Worm (Caenorhabditis elegans) whole organism, L4 larva: ENCODE measurements around the gene Y55H10A.2.
"Not testable (repeated sequence)": the region's sequence is repeated elsewhere in the genome, so short reads cannot be mapped to it uniquely, and the experiment has no call there.

Experiments used
- F37D6.2 ChIP-seq: sonication (generic microtip); optimal IDR thresholded peaks from 2 replicates; lab custom pipeline; 2016; ENCODE audit warnings: mild to moderate bottlenecking, missing genetic modification characterization, missing compliant biosample characterization
- F49E8.2 ChIP-seq: sonication (generic microtip); optimal IDR thresholded peaks from 2 replicates; lab custom pipeline; 2016; ENCODE audit warnings: missing compliant biosample characterization, mild to moderate bottlenecking, missing genetic modification characterization, borderline replicate concordance
- R02D3.7 ChIP-seq: fragments of 150-350 bp; sonication (generic microtip); optimal IDR thresholded peaks from 3 replicates; lab custom pipeline; 2014; ENCODE audit warnings: missing biosample characterization, missing genetic modification characterization
- Y105C5A.15 ChIP-seq: fragments of 200-800 bp; sonication (Bioruptor generic); IDR thresholded peaks from 2 replicates; pipeline ENCODE4 v1.3.6; 2022; ENCODE audit warnings: missing genetic modification characterization, missing compliant biosample characterization
- Y5F2A.4 ChIP-seq: fragments of 200-800 bp; sonication (Bioruptor generic); optimal IDR thresholded peaks from 2 replicates; lab custom pipeline; 2018; ENCODE audit warnings: mild to moderate bottlenecking, missing genetic modification characterization, missing compliant biosample characterization
- aha-1 ChIP-seq: fragments of 150-350 bp; peaks from one replicate; lab custom pipeline; 2014; ENCODE audit warnings: missing biosample characterization, missing genetic modification characterization
- arid-1 ChIP-seq: fragments of 200-800 bp; sonication (Bioruptor generic); conservative IDR thresholded peaks from 2 replicates; pipeline ENCODE4 v1.3.6; 2022; ENCODE audit warnings: missing genetic modification reagents, missing genetic modification characterization, missing compliant biosample characterization
- ceh-20 ChIP-seq: fragments of 200-800 bp; sonication (Bioruptor generic); IDR thresholded peaks from 2 replicates; pipeline ENCODE4 v1.3.6; 2022; ENCODE audit warnings: missing genetic modification reagents, missing genetic modification characterization, missing compliant biosample characterization
- ceh-82 ChIP-seq: sonication (generic microtip); optimal IDR thresholded peaks from 2 replicates; lab custom pipeline; 2017; ENCODE audit warnings: missing biosample characterization, missing genetic modification characterization
- daf-16 ChIP-seq, 3 experiments: sonication (generic microtip); optimal IDR thresholded peaks; 2 replicates each; lab custom pipeline; 2016 to 2017; ENCODE audit warnings: missing genetic modification characterization in 3 of 3, missing genetic modification reagents in 3 of 3, mild to moderate bottlenecking in 2 of 3, missing compliant biosample characterization in 2 of 3, missing biosample characterization in 1 of 3, moderate library complexity in 1 of 3
- daf-19 ChIP-seq: fragments of 200-800 bp; sonication (Bioruptor generic); conservative IDR thresholded peaks from 2 replicates; pipeline ENCODE4 v1.3.6; 2022; ENCODE audit warnings: missing genetic modification characterization, missing compliant biosample characterization
- dmd-9 ChIP-seq: fragments of 200-800 bp; sonication (Bioruptor generic); IDR thresholded peaks from 2 replicates; pipeline ENCODE4 v1.3.6; 2022; ENCODE audit warnings: missing genetic modification reagents, missing genetic modification characterization, missing compliant biosample characterization
- dve-1 ChIP-seq: sonication (generic microtip); optimal IDR thresholded peaks from 2 replicates; lab custom pipeline; 2017; ENCODE audit warnings: antibody characterized with exemption, mild to moderate bottlenecking, missing genetic modification characterization, missing compliant biosample characterization; ENCODE audit not compliant: insufficient read depth
- hif-1 ChIP-seq, 2 experiments: sonication (generic microtip); optimal IDR thresholded peaks; 2 replicates each; lab custom pipeline; 2016 to 2017; ENCODE audit warnings: missing compliant biosample characterization in 2 of 2, missing genetic modification characterization in 2 of 2, missing genetic modification reagents in 2 of 2, missing genotype in 2 of 2, mild to moderate bottlenecking in 1 of 2
- hmg-1.1 ChIP-seq: fragments of 200-800 bp; sonication (Bioruptor generic); IDR thresholded peaks from 2 replicates; pipeline ENCODE4 v1.3.6; 2022; ENCODE audit warnings: missing genetic modification reagents, missing genetic modification characterization, missing compliant biosample characterization
- jun-1 ChIP-seq: fragments of 150-350 bp; optimal IDR thresholded peaks from 2 replicates; lab custom pipeline; 2014; ENCODE audit warnings: missing biosample characterization, missing genetic modification reagents, missing genetic modification characterization
- lim-7 ChIP-seq: fragments of 200-800 bp; sonication (Bioruptor generic); IDR thresholded peaks from 2 replicates; pipeline ENCODE4 v1.3.6; 2022; ENCODE audit warnings: missing genetic modification characterization, missing compliant biosample characterization
- lin-13 ChIP-seq: fragments of 150-350 bp; optimal IDR thresholded peaks from 2 replicates; lab custom pipeline; 2014; ENCODE audit warnings: missing biosample characterization, missing genetic modification reagents, missing genetic modification characterization
- lin-38 ChIP-seq: fragments of 200-800 bp; sonication (Bioruptor generic); IDR thresholded peaks from 2 replicates; pipeline ENCODE4 v1.3.6; 2022; ENCODE audit warnings: missing genetic modification reagents, missing genetic modification characterization, missing compliant biosample characterization
- lin-39 ChIP-seq: fragments of 150-350 bp; optimal IDR thresholded peaks from 2 replicates; lab custom pipeline; 2014; ENCODE audit warnings: missing biosample characterization, missing genetic modification reagents, missing genetic modification characterization
- lir-3 ChIP-seq: sonication (generic microtip); optimal IDR thresholded peaks from 2 replicates; lab custom pipeline; 2016; ENCODE audit warnings: mild to moderate bottlenecking, missing genetic modification characterization, missing compliant biosample characterization
- lsy-2 ChIP-seq, 2 experiments: fragments of 150-350 bp in 1 of 2; sonication (generic microtip) in 1 of 2; optimal IDR thresholded peaks; 2 replicates each; lab custom pipeline; 2014 to 2017; ENCODE audit warnings: missing biosample characterization in 2 of 2, missing genetic modification characterization in 2 of 2
- madf-9 ChIP-seq: fragments of 200-800 bp; sonication (Bioruptor generic); conservative IDR thresholded peaks from 2 replicates; pipeline ENCODE4 v1.3.6; 2022; ENCODE audit warnings: missing genetic modification reagents, missing genetic modification characterization, missing compliant biosample characterization
- mdt-29 ChIP-seq: fragments of 200-800 bp; sonication (Bioruptor generic); IDR thresholded peaks from 2 replicates; pipeline ENCODE4 v1.3.6; 2022; ENCODE audit warnings: missing genetic modification reagents, missing genetic modification characterization, missing compliant biosample characterization
- nhr-11 ChIP-seq: fragments of 150-350 bp; optimal IDR thresholded peaks from 2 replicates; lab custom pipeline; 2014; ENCODE audit warnings: missing biosample characterization, missing genetic modification characterization
- nhr-111 ChIP-seq: fragments of 200-800 bp; sonication (Bioruptor generic); optimal IDR thresholded peaks from 2 replicates; lab custom pipeline; 2018; ENCODE audit warnings: mild to moderate bottlenecking, missing genetic modification characterization, missing compliant biosample characterization
- nhr-28 ChIP-seq: fragments of 150-350 bp; optimal IDR thresholded peaks from 2 replicates; lab custom pipeline; 2014; ENCODE audit warnings: missing biosample characterization, missing genetic modification characterization
- pqm-1 ChIP-seq: sonication (generic microtip); optimal IDR thresholded peaks from 2 replicates; lab custom pipeline; 2017; ENCODE audit warnings: missing biosample characterization, missing genetic modification characterization
- rbr-2 ChIP-seq: sonication (generic microtip); optimal IDR thresholded peaks from 2 replicates; lab custom pipeline; 2016; ENCODE audit warnings: missing genotype, missing genetic modification characterization, missing compliant biosample characterization
- set-16 ChIP-seq: fragments of 200-800 bp; sonication (Bioruptor generic); IDR thresholded peaks from 2 replicates; pipeline ENCODE4 v1.3.6; 2022; ENCODE audit warnings: missing genetic modification reagents, missing genetic modification characterization, missing compliant biosample characterization
- tra-1 ChIP-seq: fragments of 200-800 bp; sonication (Bioruptor generic); IDR thresholded peaks from 2 replicates; pipeline ENCODE4 v1.3.6; 2022; ENCODE audit warnings: missing genetic modification reagents, missing genetic modification characterization, missing compliant biosample characterization
- unc-130 ChIP-seq: sonication (generic microtip); optimal IDR thresholded peaks from 2 replicates; lab custom pipeline; 2016; ENCODE audit warnings: missing genetic modification reagents, missing genetic modification characterization, missing compliant biosample characterization
- unc-62 ChIP-seq, 3 experiments: fragments of 150-350 bp in 1 of 3; sonication (generic microtip); optimal IDR thresholded peaks in 2 of 3; peaks in 1 of 3; 1 replicate in 1 of 3; 2 replicates in 2 of 3; lab custom pipeline; 2014 to 2017; ENCODE audit warnings: missing biosample characterization in 3 of 3, missing genetic modification characterization in 3 of 3, missing genetic modification reagents in 3 of 3, missing genotype in 1 of 3
- zag-1 ChIP-seq: fragments of 150-350 bp; optimal IDR thresholded peaks from 2 replicates; lab custom pipeline; 2014; ENCODE audit warnings: missing biosample characterization, missing genetic modification characterization
- zfp-3 ChIP-seq: fragments of 200-800 bp; sonication (Bioruptor generic); conservative IDR thresholded peaks from 2 replicates; pipeline ENCODE4 v1.3.6; 2022; ENCODE audit warnings: missing genetic modification reagents, missing genetic modification characterization, missing compliant biosample characterization
- ztf-7 ChIP-seq: fragments of 150-350 bp; optimal IDR thresholded peaks from 2 replicates; lab custom pipeline; 2014; ENCODE audit warnings: missing biosample characterization, missing genetic modification characterization

Y55H10A.2 gene

DNA sequence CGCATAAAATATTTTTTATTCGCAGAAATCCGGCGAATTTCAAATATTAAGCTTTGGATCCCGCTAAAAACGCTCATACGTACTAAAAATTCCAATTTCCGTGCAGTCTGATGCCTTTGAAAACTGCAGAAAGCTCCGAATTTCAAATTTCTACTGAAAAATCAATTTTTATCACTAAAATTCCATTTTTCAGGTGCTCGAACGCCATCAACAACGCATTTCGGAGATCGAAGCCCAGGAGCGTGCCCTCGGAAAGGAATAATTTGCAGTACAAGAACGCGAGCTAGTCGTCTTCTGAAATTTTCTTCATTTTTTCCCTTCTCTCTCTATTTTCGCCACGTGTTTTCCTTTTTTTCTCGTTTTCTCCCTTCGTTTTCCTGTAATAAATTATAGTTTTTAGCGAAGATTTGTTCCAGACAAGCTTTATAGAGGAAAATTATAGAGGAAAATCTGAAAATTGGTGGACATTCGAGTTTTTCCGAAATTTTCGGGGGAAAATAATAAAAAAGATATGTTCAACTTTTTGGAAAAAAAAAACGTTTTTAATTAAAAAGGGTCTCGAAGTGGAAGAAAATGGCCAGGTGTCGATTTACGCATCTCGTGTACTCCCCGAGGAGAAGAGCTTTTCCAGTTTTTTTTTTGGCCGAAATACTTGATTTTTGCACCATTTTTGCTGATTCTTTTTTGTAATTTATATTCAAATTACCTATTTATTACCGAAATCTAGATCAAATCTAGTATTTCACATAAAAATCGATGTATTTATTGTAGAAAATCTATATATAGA lies 23.4 kb downstream of the Y55H10A.2 start:
- TF ChIP-seq lin-38 (peak; percentile 32; the same call in 1 of the 2 replicates), aha-1 (peak; percentile 93), daf-16 (GFP tag; optimal IDR thresholded peaks at IDR 0.05; lab: Kevin White, UChicago) (no peak), daf-16 (tag; optimal IDR thresholded peaks at IDR 0.05; lab: Kevin White, UChicago) (peak; percentile 26), unc-62 (GFP tag; optimal IDR thresholded peaks at IDR 0.05 in 1 of 2; lab: Kevin White, UChicago) (peak in 1 of 2 experiments; percentile 92), unc-62 (tag; optimal IDR thresholded peaks at IDR 0.05; lab: Kevin White, UChicago) (no peak), R02D3.7 (tag; lab: Kevin White, UChicago) (peak; percentile 22), lir-3 (tag; lab: Kevin White, UChicago) (no peak), zfp-3 (GFP tag; lab: Robert Waterston, UW) (0 out of 2 replicates have a peak, but pooled peaks have one; percentile 50), zag-1 (tag; lab: Kevin White, UChicago) (no peak)
- TF ChIP-seq, all 104 proteins: peak for 6

DNA sequence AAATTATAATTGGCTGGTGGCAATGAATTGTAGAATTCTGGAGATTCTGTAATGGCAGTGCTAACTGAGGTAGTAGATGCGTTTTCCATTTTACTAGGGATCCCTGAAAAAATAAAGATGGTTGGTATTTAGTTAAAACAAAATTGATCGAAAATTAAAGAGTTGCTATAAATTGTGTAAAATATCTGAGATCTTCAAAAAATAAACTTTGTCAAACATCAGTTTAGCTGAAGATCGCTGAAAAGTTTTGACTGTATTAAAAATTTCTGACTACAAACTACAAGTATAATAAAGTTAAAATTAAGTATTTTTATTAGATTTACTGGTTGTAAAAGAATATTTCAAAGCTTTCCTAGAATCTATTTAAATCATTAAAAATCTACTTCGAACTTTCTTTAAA lies 26.7 kb downstream of the Y55H10A.2 start, which contains the start of gene B0546.5:
Gene B0546.5 (minus strand): TSS at position 101 of the 400 bp plus-strand sequence.
- TF ChIP-seq daf-19 (GFP tag; lab: Robert Waterston, UW); ztf-7; ceh-82 (tag; lab: Kevin White, UChicago): not testable (repeated sequence)

- TF ChIP-seq mdt-29 (GFP tag; lab: Robert Waterston, UW); jun-1 (tag; lab: Kevin White, UChicago); ceh-20 (GFP tag; lab: Robert Waterston, UW): not testable (repeated sequence)
These were observed 30.7 kb downstream of the Y55H10A.2 start, which contains the start of gene C04C3.4 for ce11 chrIV:3394066-3394465. TSS of gene C04C3.4 (plus strand) at chrIV:3394366.

DNA sequence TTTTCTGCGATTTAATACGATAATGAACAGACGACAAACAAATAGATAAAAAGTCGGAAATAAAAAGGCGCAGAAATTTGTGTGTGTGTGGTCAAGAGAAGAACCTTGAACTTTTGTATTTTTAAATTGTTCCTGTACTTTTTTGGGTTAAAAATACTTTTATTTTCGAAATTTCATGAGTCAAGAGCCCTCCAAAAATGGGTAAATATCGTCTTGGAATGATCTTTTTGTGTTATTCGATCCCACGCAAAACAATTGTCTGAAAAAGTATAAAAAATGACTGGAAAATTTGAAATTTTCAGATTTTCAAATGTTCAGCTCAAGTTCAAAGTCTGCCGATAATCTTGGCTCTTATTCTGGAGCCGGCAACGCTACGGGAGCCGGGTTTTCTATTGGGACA lies 32.3 kb downstream of the Y55H10A.2 start, which contains the start of gene C04C3.14:
Gene C04C3.14 (plus strand): TSS at position 301 of the 400 bp plus-strand sequence.
- no peak for TF ChIP-seq nhr-28
- no peak for TF ChIP-seq lin-39 (tag; lab: Kevin White, UChicago)
- TF ChIP-seq madf-9 (GFP tag; lab: Robert Waterston, UW): no peak
- no peak for TF ChIP-seq rbr-2 (tag; lab: Kevin White, UChicago)
- TF ChIP-seq lir-3 (tag; lab: Kevin White, UChicago): no peak
- TF ChIP-seq dve-1: no peak
- no peak for TF ChIP-seq daf-19 (GFP tag; lab: Robert Waterston, UW)
- no peak for TF ChIP-seq aha-1

DNA sequence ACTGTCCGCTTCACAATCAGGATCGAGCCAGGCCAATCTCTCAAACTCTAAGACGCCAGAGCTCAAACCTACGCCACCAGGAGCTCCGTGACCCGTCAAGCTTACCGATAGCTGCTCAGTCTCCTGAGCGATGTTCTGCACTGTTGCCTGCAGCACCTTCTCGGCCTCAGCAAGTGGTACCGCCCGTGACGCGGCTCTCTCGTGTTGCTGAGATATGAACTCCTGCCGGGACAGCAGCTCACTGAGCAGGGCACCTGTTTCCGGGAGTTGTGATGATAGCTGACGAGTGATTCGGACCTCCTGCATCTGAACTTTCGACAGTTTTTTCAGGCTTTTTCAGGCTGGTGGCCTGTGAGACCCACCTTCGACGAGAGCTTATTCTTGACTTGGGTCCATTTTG lies 34.8 kb downstream of the Y55H10A.2 start:
- TF ChIP-seq set-16 (GFP tag; lab: Robert Waterston, UW) (peak; percentile 82), Y105C5A.15 (0 out of 2 replicates have a peak, but pooled peaks have one; percentile 29), unc-62 (GFP tag; optimal IDR thresholded peaks at IDR 0.05 in 1 of 2; lab: Kevin White, UChicago) (peak in 1 of 2 experiments; percentile 89), unc-62 (tag; optimal IDR thresholded peaks at IDR 0.05; lab: Kevin White, UChicago) (no peak), nhr-111 (GFP tag; lab: Kevin White, UChicago) (no peak)

ce11 chrIV:3399015-3399722 lies 35.8 kb downstream of the Y55H10A.2 start, which contains the start of the genes dyf-3 and pdhb-1:
TSS of gene dyf-3 (minus strand) at chrIV:3399231.
TSS of gene pdhb-1 (plus strand) at chrIV:3399672.
- TF ChIP-seq F37D6.2 (tag; lab: Kevin White, UChicago): no peak
- TF ChIP-seq unc-130 (GFP tag; lab: Kevin White, UChicago): no peak
- TF ChIP-seq hif-1 (tag; optimal IDR thresholded peaks at IDR 0.05; lab: Kevin White, UChicago): peak in 1 of 2 experiments; percentile 34
- TF ChIP-seq F49E8.2 (tag; lab: Kevin White, UChicago): no peak
- TF ChIP-seq nhr-11 (tag; lab: Kevin White, UChicago): no peak
- no peak for TF ChIP-seq nhr-28
- peak; percentile 11 for TF ChIP-seq lin-13 (GFP tag; lab: Kevin White, UChicago)
- no peak for TF ChIP-seq dmd-9
- TF ChIP-seq arid-1 (GFP tag; lab: Robert Waterston, UW): no peak
- TF ChIP-seq lsy-2 (tag; optimal IDR thresholded peaks at IDR 0.05; lab: Kevin White, UChicago): peak; percentile 0 to 94
- TF ChIP-seq Y5F2A.4 (GFP tag; lab: Kevin White, UChicago): no peak
- TF ChIP-seq lim-7: no peak
- TF ChIP-seq rbr-2 (tag; lab: Kevin White, UChicago): no peak
- no peak for TF ChIP-seq tra-1 (GFP tag; lab: Robert Waterston, UW)
- TF ChIP-seq aha-1: peak; percentile 55
- peak in 1 of 2 experiments; percentile 86 for TF ChIP-seq unc-62 (GFP tag; optimal IDR thresholded peaks at IDR 0.05 in 1 of 2; lab: Kevin White, UChicago)
- TF ChIP-seq unc-62 (tag; optimal IDR thresholded peaks at IDR 0.05; lab: Kevin White, UChicago): no peak
- no peak for TF ChIP-seq pqm-1 (tag; lab: Kevin White, UChicago)
- TF ChIP-seq hmg-1.1 (GFP tag; lab: Robert Waterston, UW): peak; percentile 60
